Fruit fly (Drosophila melanogaster): ENCODE results near the gene Mnt.

The Mnt gene

dm6 chrX:3695151-3695988 is 23.8 kb downstream of the Mnt start:
- TF ChIP-seq stc (GFP tag; IDR thresholded peaks at IDR 0.05) (peak; percentile 38; the same call in 1 of the 2 replicates), sens (GFP tag) (peak; percentile 73), zen (tag; optimal IDR thresholded peaks at IDR 0.05) (no peak), lbe (GFP tag; optimal IDR thresholded peaks at IDR 0.05) (peak; percentile 33), Tbp (GFP tag; optimal IDR thresholded peaks at IDR 0.05) (no peak), CG13296 (GFP tag; optimal IDR thresholded peaks at IDR 0.05) (peak; percentile 20), Mrtf (GFP tag; IDR thresholded peaks at IDR 0.05) (no peak), BEAF-32 (GFP tag; optimal IDR thresholded peaks at IDR 0.05) (no peak), CG32767 (GFP tag; IDR thresholded peaks at IDR 0.05) (no peak), CG30020 (tag; optimal IDR thresholded peaks at IDR 0.05) (no peak), wdn (GFP tag; IDR thresholded peaks at IDR 0.05) (no peak), GATAe (GFP tag; conservative IDR thresholded peaks at IDR 0.05) (no peak), CG15479 (GFP tag; optimal IDR thresholded peaks at IDR 0.05) (no peak), CHES-1-like (GFP tag; optimal IDR thresholded peaks at IDR 0.05) (no peak), disco-r (GFP tag; optimal IDR thresholded peaks at IDR 0.05) (no peak), gt (GFP tag; IDR thresholded peaks at IDR 0.05) (no peak), ash1 (GFP tag; optimal IDR thresholded peaks at IDR 0.05) (no peak), tx (GFP tag; optimal IDR thresholded peaks at IDR 0.05) (no peak), CG15011 (GFP tag; optimal IDR thresholded peaks at IDR 0.05) (no peak), nom (GFP tag; optimal IDR thresholded peaks at IDR 0.05) (peak; percentile 96), Atf3 (GFP tag; optimal IDR thresholded peaks at IDR 0.05) (no peak), CG13287 (GFP tag; IDR thresholded peaks at IDR 0.05; ENCODE audit: partially characterized antibody) (peak; percentile 42; the same call in 1 of the 2 replicates), jumu (GFP tag; optimal IDR thresholded peaks at IDR 0.05) (no peak), CG7928 (GFP tag; optimal IDR thresholded peaks at IDR 0.05) (no peak), CG31388 (GFP tag; optimal IDR thresholded peaks at IDR 0.05) (no peak), CG2889 (GFP tag; IDR thresholded peaks at IDR 0.05) (no peak), Rx (GFP tag; IDR thresholded peaks at IDR 0.05) (no peak), CG17385 (GFP tag; optimal IDR thresholded peaks at IDR 0.05) (peak; percentile 12), Sox102F (GFP tag; optimal IDR thresholded peaks at IDR 0.05) (peak; percentile 18), CG10959 (GFP tag; IDR thresholded peaks at IDR 0.05) (no peak), CG12391 (tag; optimal IDR thresholded peaks at IDR 0.05) (peak; percentile 13), CG7786 (GFP tag; optimal IDR thresholded peaks at IDR 0.05) (no peak), ind (GFP tag; optimal IDR thresholded peaks at IDR 0.05) (no peak), Adf1 (GFP tag; IDR thresholded peaks at IDR 0.05) (peak; percentile 10; the same call in 1 of the 2 replicates), CG1832 (GFP tag; optimal IDR thresholded peaks at IDR 0.05) (no peak), CG9437 (GFP tag; optimal IDR thresholded peaks at IDR 0.05) (peak; percentile 8), kni (GFP tag; optimal IDR thresholded peaks at IDR 0.05) (peak; percentile 18), CG11504 (tag; optimal IDR thresholded peaks at IDR 0.05) (no peak), CG10979 (tag; optimal IDR thresholded peaks at IDR 0.05) (no peak), CG17612 (GFP tag; IDR thresholded peaks at IDR 0.05) (no peak), az2 (GFP tag; optimal IDR thresholded peaks at IDR 0.05) (no peak), CG33557 (GFP tag; optimal IDR thresholded peaks at IDR 0.05) (no peak), mirr (GFP tag; optimal IDR thresholded peaks at IDR 0.05) (no peak), CG8281 (tag; optimal IDR thresholded peaks at IDR 0.05) (no peak), CG18619 (GFP tag; optimal IDR thresholded peaks at IDR 0.05) (peak; percentile 26), CG10209 (GFP tag; optimal IDR thresholded peaks at IDR 0.05) (no peak), ranshi (GFP tag; IDR thresholded peaks at IDR 0.05) (no peak), corto (GFP tag; optimal IDR thresholded peaks at IDR 0.05) (no peak), nmo (GFP tag; optimal IDR thresholded peaks at IDR 0.05) (peak; percentile 18)
